Fruit fly (Drosophila melanogaster): Measurements from ENCODE around the gene CG8907.

Gene CG8907

DNA sequence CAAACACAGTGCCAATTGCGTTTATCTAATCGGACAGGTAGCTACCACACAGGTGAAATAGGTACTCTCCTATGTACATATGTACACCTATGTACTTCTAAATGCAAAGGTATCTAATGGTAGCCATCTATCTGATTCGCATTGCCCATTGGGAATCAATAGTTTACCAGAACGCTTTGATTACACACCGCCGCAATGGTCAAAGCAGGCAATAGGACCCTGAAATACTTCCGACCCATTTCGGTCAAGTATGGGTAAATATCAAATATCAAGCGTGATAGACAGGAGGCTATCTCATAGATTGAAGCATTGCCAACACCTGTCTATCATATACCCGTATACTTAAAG lies 580 bp downstream of the CG8907 start:
- no peak for TF ChIP-seq CG8119 (GFP tag; IDR thresholded peaks at IDR 0.05)
- no peak for TF ChIP-seq CG32006 (GFP tag; optimal IDR thresholded peaks at IDR 0.05)
- TF ChIP-seq lz (GFP tag; optimal IDR thresholded peaks at IDR 0.05), result no peak
- TF ChIP-seq vri (GFP tag; optimal IDR thresholded peaks at IDR 0.05), result peak; percentile 53

DNA sequence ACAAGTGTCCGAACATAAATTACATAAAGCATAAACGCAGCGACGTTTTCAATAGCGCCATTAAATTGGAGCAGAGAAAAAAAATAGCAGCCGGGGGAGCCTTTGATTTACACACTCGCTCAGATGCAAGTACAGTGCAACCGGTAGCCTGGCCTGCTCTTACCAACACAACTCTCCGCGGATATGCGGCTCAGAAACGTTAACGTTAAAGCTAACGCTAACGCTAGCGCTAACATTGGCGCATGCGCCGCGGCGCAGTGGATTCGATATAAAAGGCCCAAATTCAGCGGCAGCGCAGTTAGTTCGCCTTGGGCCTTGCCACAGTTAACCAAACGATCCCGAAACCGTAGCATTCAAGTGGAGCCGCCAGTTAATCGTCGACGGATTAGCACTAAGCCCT lies 6.2 kb downstream of the CG8907 start, which contains the start of gene Pxd:
TSS of gene Pxd (plus strand) at position 301 of the 400 bp plus-strand sequence.
- no peak for TF ChIP-seq vri (GFP tag; optimal IDR thresholded peaks at IDR 0.05)
- TF ChIP-seq CG34406 (GFP tag; optimal IDR thresholded peaks at IDR 0.05), result no peak
- TF ChIP-seq CG6854 (GFP tag; optimal IDR thresholded peaks at IDR 0.05), result no peak
- TF ChIP-seq svp (GFP tag), result no peak
- TF ChIP-seq CG31627 (GFP tag; optimal IDR thresholded peaks at IDR 0.05), result no peak
- no peak for TF ChIP-seq Lpt (GFP tag; optimal IDR thresholded peaks at IDR 0.05)
- no peak for TF ChIP-seq CG32006 (GFP tag; optimal IDR thresholded peaks at IDR 0.05)
- no peak for TF ChIP-seq CG11762 (GFP tag; optimal IDR thresholded peaks at IDR 0.05; ENCODE audit: insufficient read depth)
- no peak for TF ChIP-seq CG9139 (GFP tag; optimal IDR thresholded peaks at IDR 0.05)
- TF ChIP-seq CG11902 (GFP tag; optimal IDR thresholded peaks at IDR 0.05), result no peak
- no peak for TF ChIP-seq Sox14 (GFP tag; optimal IDR thresholded peaks at IDR 0.05)
- TF ChIP-seq Blimp-1 (GFP tag; optimal IDR thresholded peaks at IDR 0.05), result no peak
- no peak for TF ChIP-seq salr (GFP tag; optimal IDR thresholded peaks at IDR 0.05)
- no peak for TF ChIP-seq Eip93F (GFP tag; optimal IDR thresholded peaks at IDR 0.05)
- TF ChIP-seq CG15336 (GFP tag; IDR thresholded peaks at IDR 0.05), result no peak

DNA sequence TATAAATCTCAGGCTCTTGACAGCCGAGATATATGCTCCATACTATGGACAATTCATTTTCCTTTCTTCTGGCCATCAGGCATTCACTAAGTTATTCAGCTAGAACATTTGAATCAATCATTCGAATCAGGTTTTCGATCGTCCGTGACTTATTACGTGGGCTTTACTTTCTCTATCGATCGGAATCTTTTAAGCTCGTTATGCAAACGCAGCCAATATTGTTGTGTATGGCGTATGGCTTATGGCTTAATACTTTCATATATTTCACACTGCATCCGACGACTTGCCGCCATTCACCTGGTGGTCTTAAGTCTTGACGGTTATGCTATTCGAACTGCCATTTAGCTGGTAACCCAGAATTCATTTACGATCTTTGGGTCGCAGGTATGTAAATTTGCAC lies 8.1 kb downstream of the CG8907 start:
- TF ChIP-seq fd85E (GFP tag; optimal IDR thresholded peaks at IDR 0.05) (no peak), Eip78C (GFP tag) (no peak), fd59A (GFP tag; optimal IDR thresholded peaks at IDR 0.05) (no peak), fkh (GFP tag; optimal IDR thresholded peaks at IDR 0.05) (no peak), Gug (GFP tag; IDR thresholded peaks at IDR 0.05) (no peak), CG32006 (GFP tag; optimal IDR thresholded peaks at IDR 0.05) (no peak), esn (GFP tag; optimal IDR thresholded peaks at IDR 0.05) (no peak), svp (GFP tag) (no peak), dac (GFP tag; optimal IDR thresholded peaks at IDR 0.05) (no peak), eg (GFP tag; IDR thresholded peaks at IDR 0.05) (no peak), net (GFP tag; optimal IDR thresholded peaks at IDR 0.05) (no peak), Hr4 (GFP tag; optimal IDR thresholded peaks at IDR 0.05) (no peak), salr (GFP tag; optimal IDR thresholded peaks at IDR 0.05) (no peak), Smox (GFP tag; optimal IDR thresholded peaks at IDR 0.05) (no peak), OdsH (GFP tag; optimal IDR thresholded peaks at IDR 0.05) (no peak), CG7368 (GFP tag; optimal IDR thresholded peaks at IDR 0.05) (no peak), CG3919 (GFP tag; optimal IDR thresholded peaks at IDR 0.05) (no peak), dsx (GFP tag; optimal IDR thresholded peaks at IDR 0.05; ENCODE audit: poor library complexity, severe bottlenecking) (no peak), Blimp-1 (GFP tag; optimal IDR thresholded peaks at IDR 0.05) (no peak), Hr38 (GFP tag; optimal IDR thresholded peaks at IDR 0.05) (no peak)

DNA sequence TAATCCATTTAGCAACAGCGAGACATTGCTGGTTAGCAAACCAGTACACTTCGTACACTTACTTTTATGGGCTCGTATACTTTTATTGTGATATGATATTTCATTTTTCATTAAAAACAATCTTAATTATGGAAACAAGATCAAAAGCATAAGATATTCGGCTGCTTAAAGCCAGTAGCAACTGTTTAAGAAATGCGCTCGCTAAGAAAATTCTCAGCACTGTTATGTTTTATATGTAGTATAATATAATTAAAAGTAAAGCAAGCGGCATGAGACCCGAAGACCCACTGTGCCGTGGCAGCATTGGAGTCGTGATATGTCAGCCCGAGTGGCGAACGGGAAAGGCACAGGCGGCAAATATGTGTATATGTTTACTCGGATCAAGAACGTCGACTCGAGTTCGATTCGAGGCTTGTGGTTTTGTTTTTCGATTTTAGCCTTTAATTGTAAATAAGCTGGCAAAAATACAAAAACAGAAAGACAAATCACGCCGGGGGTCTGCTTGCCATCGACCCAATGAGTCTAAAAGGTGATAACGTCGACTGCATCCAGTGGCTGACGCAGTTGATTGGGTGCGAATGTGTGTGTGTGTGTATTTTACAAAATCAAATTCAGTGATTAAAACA lies 10.9 kb downstream of the CG8907 start:
- TF ChIP-seq salr (GFP tag; optimal IDR thresholded peaks at IDR 0.05) (peak in 1 of 2 experiments; percentile 13), ss (GFP tag; optimal IDR thresholded peaks at IDR 0.05) (peak; percentile 55 to 59), CG3032 (tag; optimal IDR thresholded peaks at IDR 0.05) (peak; percentile 24), cyc (GFP tag; optimal IDR thresholded peaks at IDR 0.05) (no peak), CG10631 (GFP tag; optimal IDR thresholded peaks at IDR 0.05) (peak; percentile 31), Hr4 (GFP tag; optimal IDR thresholded peaks at IDR 0.05) (peak; percentile 22), achi (GFP tag; optimal IDR thresholded peaks at IDR 0.05) (peak; percentile 31), OdsH (GFP tag; optimal IDR thresholded peaks at IDR 0.05) (peak; percentile 8), dsx (GFP tag; optimal IDR thresholded peaks at IDR 0.05; ENCODE audit: poor library complexity, severe bottlenecking) (peak; percentile 57), CG1621 (tag; optimal IDR thresholded peaks at IDR 0.05) (peak; percentile 26), svp (GFP tag) (peak; percentile 97), pdm3 (GFP tag; optimal IDR thresholded peaks at IDR 0.05) (peak; percentile 16), esn (GFP tag; optimal IDR thresholded peaks at IDR 0.05) (no peak), CG6808 (GFP tag; optimal IDR thresholded peaks at IDR 0.05) (peak; percentile 63), CG11294 (GFP tag; IDR thresholded peaks at IDR 0.05) (no peak), lz (GFP tag; optimal IDR thresholded peaks at IDR 0.05) (no peak), Lpt (GFP tag; optimal IDR thresholded peaks at IDR 0.05) (no peak), CG8632 (GFP tag; optimal IDR thresholded peaks at IDR 0.05) (peak; percentile 1), CG10669 (GFP tag; optimal IDR thresholded peaks at IDR 0.05) (peak; percentile 42), eg (GFP tag; IDR thresholded peaks at IDR 0.05) (no peak), Smox (GFP tag; optimal IDR thresholded peaks at IDR 0.05) (no peak), spab (GFP tag; optimal IDR thresholded peaks at IDR 0.05) (peak; percentile 21)
